Worm (Caenorhabditis elegans): Measurements from ENCODE around the gene F25E5.16.

- no peak for TF ChIP-seq pqm-1 (tag; optimal IDR thresholded peaks at IDR 0.05)
- TF ChIP-seq unc-62 (GFP tag; optimal IDR thresholded peaks at IDR 0.05): no peak
- TF ChIP-seq tbx-2 (tag; optimal IDR thresholded peaks at IDR 0.05): no peak
- TF ChIP-seq fkh-10 (GFP tag; optimal IDR thresholded peaks at IDR 0.05): no peak
Measured at ce11 chrV:7431016-7431415, 7.1 kb upstream of the F25E5.16 start, which contains the start of gene srw-71.
